Fruit fly (Drosophila melanogaster) whole organism, embryonic: Measurements from ENCODE around the gene CG46458.

ENCODE experiments used
- CG11723 ChIP-seq: fragments of 200-800 bp; sonication (Bioruptor generic); optimal IDR thresholded peaks from 2 replicates; lab custom pipeline; 2017; ENCODE audit warnings: missing biosample characterization, mild to moderate bottlenecking, missing genetic modification characterization
- CG15601 ChIP-seq: fragments of 200-800 bp; sonication (Bioruptor generic); optimal IDR thresholded peaks from 3 replicates; lab custom pipeline; 2019; ENCODE audit warnings: missing biosample characterization, mild to moderate bottlenecking, missing genetic modification characterization, moderate library complexity
- CG30020 ChIP-seq: fragments of 200-800 bp; optimal IDR thresholded peaks from 2 replicates; lab custom pipeline; 2019; ENCODE audit warnings: missing biosample characterization, mild to moderate bottlenecking, missing genetic modification characterization, moderate library complexity
- CG6175 ChIP-seq: fragments of 200-800 bp; sonication (Bioruptor generic); IDR thresholded peaks from 3 replicates; pipeline ENCODE4 v1.3.6; 2022; ENCODE audit warnings: missing biosample characterization, missing genetic modification characterization
- CG8478 ChIP-seq: fragments of >200 bp; optimal IDR thresholded peaks from 2 replicates; lab custom pipeline; 2018
- Gsc ChIP-seq: fragments of 200-800 bp; sonication (Bioruptor generic); IDR thresholded peaks from 2 replicates; pipeline ENCODE4 v1.3.6; 2022; ENCODE audit warnings: missing biosample characterization, missing genetic modification characterization
- Rx ChIP-seq: fragments of 200-800 bp; sonication (Bioruptor generic); IDR thresholded peaks from 2 replicates; pipeline ENCODE4 v1.3.6; 2022; ENCODE audit warnings: missing biosample characterization, missing genetic modification characterization
- chn ChIP-seq: fragments of 200-800 bp; sonication (Bioruptor generic); optimal IDR thresholded peaks from 2 replicates; lab custom pipeline; 2016; ENCODE audit warnings: missing biosample characterization, missing genetic modification characterization
- da ChIP-seq: fragments of 200-800 bp; sonication (Bioruptor generic); optimal IDR thresholded peaks from 2 replicates; lab custom pipeline; 2016; ENCODE audit warnings: missing biosample characterization, missing genetic modification characterization
- fd3F ChIP-seq: fragments of 200-800 bp; sonication (Bioruptor generic); optimal IDR thresholded peaks from 2 replicates; lab custom pipeline; 2018; ENCODE audit warnings: missing biosample characterization, mild to moderate bottlenecking, missing genetic modification characterization, moderate library complexity
- lola ChIP-seq, 3 experiments: fragments of >200 bp in 2 of 3; fragments of 200-800 bp in 1 of 3; sonication (Bioruptor generic) in 1 of 3; optimal IDR thresholded peaks; 2 replicates each; lab custom pipeline; 2017 to 2019; ENCODE audit warnings: missing biosample characterization in 3 of 3, missing genetic modification characterization in 3 of 3, mild to moderate bottlenecking in 1 of 3, moderate library complexity in 1 of 3
- seq ChIP-seq: fragments of 200-800 bp; sonication (Bioruptor generic); IDR thresholded peaks from 2 replicates; pipeline ENCODE4 v1.3.6; 2022; ENCODE audit warnings: missing biosample characterization, missing genetic modification characterization

DNA sequence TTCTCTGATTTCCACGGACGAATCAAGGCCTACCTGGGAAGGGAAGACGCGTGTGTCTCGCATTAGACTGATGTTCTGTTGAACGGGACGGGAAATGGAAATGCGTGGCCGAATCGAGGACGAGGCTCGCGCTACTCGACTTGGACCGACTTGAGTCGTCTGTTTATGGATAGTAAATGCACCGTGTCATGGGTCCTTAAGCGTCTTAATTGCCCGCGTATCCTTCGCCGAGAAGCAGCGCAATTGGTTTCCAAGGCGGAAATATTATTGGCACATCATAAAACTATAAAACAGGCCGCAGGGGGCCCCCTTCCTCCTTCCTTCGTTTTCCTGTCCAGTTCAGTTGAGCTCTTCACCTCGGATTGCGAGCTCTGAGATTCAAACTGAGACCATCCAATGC, 99.2 kb downstream of the CG46458 start:
- TF ChIP-seq CG6175 (GFP tag; lab: Robert Waterston, UW), result no peak
- no peak for TF ChIP-seq CG11723 (GFP tag; lab: Kevin White, UChicago)
- TF ChIP-seq Gsc (GFP tag; lab: Robert Waterston, UW), result no peak
- no peak for TF ChIP-seq da (GFP tag; lab: Kevin White, UChicago)
- no peak for TF ChIP-seq CG8478 (lab: Kevin White, UChicago)
- no peak for TF ChIP-seq CG30020 (tag; lab: Kevin White, UChicago)
- no peak for TF ChIP-seq CG15601 (tag; lab: Kevin White, UChicago)
- no peak for TF ChIP-seq lola (GFP tag; optimal IDR thresholded peaks at IDR 0.05; lab: Kevin White, UChicago)
- no peak for TF ChIP-seq seq
- TF ChIP-seq fd3F (GFP tag; lab: Kevin White, UChicago), result no peak
- no peak for TF ChIP-seq chn (GFP tag; lab: Kevin White, UChicago)
- TF ChIP-seq Rx (GFP tag; lab: Robert Waterston, UW), result no peak
